Worm (Caenorhabditis elegans): ENCODE measurements around the gene sre-31.

Gene sre-31

DNA sequence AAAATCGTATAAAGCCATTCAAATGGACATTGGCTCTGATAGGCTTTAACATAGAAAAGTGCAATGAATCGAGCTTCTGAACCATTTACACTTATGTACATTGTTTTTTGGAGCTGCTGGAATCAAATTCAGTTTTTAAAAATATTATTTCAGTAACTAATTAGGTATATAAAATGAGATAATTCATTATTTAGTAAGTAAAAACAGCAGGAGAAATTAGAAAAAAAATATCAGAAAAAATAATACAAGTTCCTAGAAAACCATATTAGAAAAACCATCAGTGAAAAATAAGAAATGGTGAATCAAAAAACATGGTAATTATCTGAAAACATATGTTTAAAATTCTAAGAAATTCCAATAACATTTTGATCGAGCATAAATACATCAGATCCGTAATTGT is 11.0 kb downstream of the sre-31 start, which contains the start of gene F57G9.7:
F57G9.7 (minus strand) TSS at position 101 of the 400 bp plus-strand sequence.
- TF ChIP-seq F13C5.2 (tag; optimal IDR thresholded peaks at IDR 0.05) (no peak), pes-1 (GFP tag; IDR thresholded peaks at IDR 0.05) (no peak), ama-1 (optimal IDR thresholded peaks at IDR 0.05) (no peak), ets-7 (tag; optimal IDR thresholded peaks at IDR 0.05) (no peak), ceh-13 (GFP tag; optimal IDR thresholded peaks at IDR 0.05) (no peak), flt-1 (GFP tag; IDR thresholded peaks at IDR 0.05) (no peak), tra-4 (tag; optimal IDR thresholded peaks at IDR 0.05) (no peak)

DNA sequence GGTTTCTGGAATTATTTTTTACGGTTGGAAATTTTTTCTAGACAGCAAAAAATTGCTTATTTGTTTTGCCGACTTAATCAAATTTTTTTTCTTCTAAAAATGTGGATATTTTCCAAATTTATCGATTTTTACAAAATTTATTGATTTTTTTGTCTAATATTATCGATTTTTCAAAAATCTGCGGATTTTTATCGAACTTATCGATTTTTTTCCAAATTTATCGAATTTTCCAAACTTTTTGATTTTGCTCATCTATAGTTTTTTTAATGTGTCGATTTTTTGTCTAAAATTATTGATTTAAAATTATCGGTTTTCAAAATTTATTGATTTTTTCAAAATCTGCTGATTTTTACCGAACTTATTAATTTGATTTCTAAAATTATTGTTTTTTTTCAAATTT is 14.5 kb downstream of the sre-31 start:
- TF ChIP-seq hmg-4 (GFP tag; optimal IDR thresholded peaks at IDR 0.05) (no peak), tra-4 (tag; optimal IDR thresholded peaks at IDR 0.05) (no peak), ceh-13 (GFP tag; optimal IDR thresholded peaks at IDR 0.05) (no peak), sea-1 (GFP tag; conservative IDR thresholded peaks at IDR 0.05) (no peak), hmbx-1 (tag; optimal IDR thresholded peaks at IDR 0.05) (no peak), flt-1 (GFP tag; IDR thresholded peaks at IDR 0.05) (no peak), ceh-36 (tag; optimal IDR thresholded peaks at IDR 0.05) (no peak), ets-7 (tag; optimal IDR thresholded peaks at IDR 0.05) (no peak), aly-1 (tag; optimal IDR thresholded peaks at IDR 0.05) (no peak), F13C5.2 (tag; optimal IDR thresholded peaks at IDR 0.05) (no peak), tbx-11 (GFP tag; IDR thresholded peaks at IDR 0.05) (no peak), pes-1 (GFP tag; IDR thresholded peaks at IDR 0.05) (no peak), ama-1 (optimal IDR thresholded peaks at IDR 0.05) (no peak)

DNA sequence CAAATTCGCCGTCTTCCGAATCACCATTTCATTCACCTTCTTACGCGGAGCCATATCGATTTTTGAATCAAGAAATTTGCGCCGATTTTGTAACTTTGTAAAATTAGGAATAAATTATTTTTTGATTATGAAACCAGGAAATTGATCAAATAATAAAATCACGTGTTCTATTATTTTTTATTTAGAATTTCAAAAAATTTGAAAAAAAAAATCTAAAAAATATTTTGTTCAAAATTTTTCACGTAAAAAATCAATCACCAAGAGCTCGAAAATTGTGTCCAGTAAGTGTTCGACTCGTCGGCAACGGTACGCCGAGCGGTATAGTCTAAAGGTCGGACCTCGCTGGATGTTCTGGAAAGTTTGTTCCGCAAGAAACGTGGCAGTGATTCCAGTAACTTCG is 14.9 kb downstream of the sre-31 start, which contains the start of gene Y57A10B.7:
Y57A10B.7 (minus strand) TSS at position 101 of the 400 bp plus-strand sequence.
- TF ChIP-seq ets-7 (tag; optimal IDR thresholded peaks at IDR 0.05) (no peak), sea-1 (GFP tag; conservative IDR thresholded peaks at IDR 0.05) (no peak), scrt-1 (GFP tag; IDR thresholded peaks at IDR 0.05) (no peak), hnd-1 (tag; optimal IDR thresholded peaks at IDR 0.05) (no peak), hmg-4 (GFP tag; optimal IDR thresholded peaks at IDR 0.05) (no peak), tbx-37 (GFP tag; conservative IDR thresholded peaks at IDR 0.05) (no peak), aly-1 (tag; optimal IDR thresholded peaks at IDR 0.05) (no peak), B0310.2 (tag; optimal IDR thresholded peaks at IDR 0.05) (no peak), ceh-36 (tag; optimal IDR thresholded peaks at IDR 0.05) (no peak), ama-1 (optimal IDR thresholded peaks at IDR 0.05) (no peak), hmbx-1 (tag; optimal IDR thresholded peaks at IDR 0.05) (no peak), ceh-13 (GFP tag; optimal IDR thresholded peaks at IDR 0.05) (no peak), F13C5.2 (tag; optimal IDR thresholded peaks at IDR 0.05) (no peak), flt-1 (GFP tag; IDR thresholded peaks at IDR 0.05) (no peak), tbx-11 (GFP tag; IDR thresholded peaks at IDR 0.05) (no peak), pes-1 (GFP tag; IDR thresholded peaks at IDR 0.05) (no peak), tra-4 (tag; optimal IDR thresholded peaks at IDR 0.05) (no peak)

DNA sequence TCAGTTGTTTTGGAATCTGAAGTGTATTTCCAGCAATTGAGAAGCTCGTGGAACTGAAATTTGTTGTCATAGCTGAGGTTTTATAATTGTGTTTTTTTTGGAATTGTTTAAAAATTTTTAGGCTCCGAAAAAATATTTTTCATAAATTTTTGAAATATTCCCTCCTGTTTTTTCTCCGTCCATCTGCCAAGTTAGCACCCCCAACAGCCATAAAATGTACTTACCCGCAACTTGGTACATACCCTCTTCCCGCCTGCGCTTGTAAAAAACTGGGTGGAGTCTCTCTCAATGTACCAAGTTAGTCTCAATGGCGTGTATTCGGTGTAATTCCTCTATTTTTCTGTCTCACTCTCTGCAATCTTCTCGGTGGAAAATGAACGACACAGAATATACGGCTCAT is 18.8 kb downstream of the sre-31 start, which contains the start of gene Y57A10B.6:
Y57A10B.6 (plus strand) TSS at position 301 of the 400 bp plus-strand sequence.
- no peak for TF ChIP-seq flt-1 (GFP tag; IDR thresholded peaks at IDR 0.05)
- no peak for TF ChIP-seq hmg-4 (GFP tag; optimal IDR thresholded peaks at IDR 0.05)
- TF ChIP-seq hnd-1 (tag; optimal IDR thresholded peaks at IDR 0.05): no peak
- no peak for TF ChIP-seq B0310.2 (tag; optimal IDR thresholded peaks at IDR 0.05)

DNA sequence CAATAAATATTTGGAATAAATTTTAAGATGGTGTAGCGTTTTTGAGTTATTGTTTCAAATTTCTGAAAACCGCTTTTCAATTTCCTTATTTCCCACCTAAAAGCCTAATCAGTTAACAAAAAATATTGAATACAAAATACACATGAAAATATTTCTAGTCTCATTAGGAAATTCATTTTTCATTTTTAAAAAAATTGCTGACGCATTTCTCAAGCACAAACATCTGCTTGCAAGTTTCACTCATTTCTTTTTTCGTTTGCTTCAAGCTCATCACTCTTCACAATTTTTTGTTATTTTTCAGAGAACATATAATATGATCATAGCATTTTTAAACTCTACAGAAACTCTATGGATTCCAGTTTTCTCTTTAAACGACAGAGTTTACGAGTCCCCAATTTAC is 20.6 kb downstream of the sre-31 start, which contains the start of gene sre-41:
sre-41 (plus strand) TSS at position 301 of the 400 bp plus-strand sequence.
- no peak for TF ChIP-seq sea-1 (GFP tag; conservative IDR thresholded peaks at IDR 0.05)
- TF ChIP-seq pes-1 (GFP tag; IDR thresholded peaks at IDR 0.05): no peak
- no peak for TF ChIP-seq tbx-11 (GFP tag; IDR thresholded peaks at IDR 0.05)
- TF ChIP-seq scrt-1 (GFP tag; IDR thresholded peaks at IDR 0.05): no peak
- no peak for TF ChIP-seq ets-7 (tag; optimal IDR thresholded peaks at IDR 0.05)
- TF ChIP-seq B0310.2 (tag; optimal IDR thresholded peaks at IDR 0.05): no peak
- no peak for TF ChIP-seq ceh-36 (tag; optimal IDR thresholded peaks at IDR 0.05)
- TF ChIP-seq aly-1 (tag; optimal IDR thresholded peaks at IDR 0.05): no peak
- no peak for TF ChIP-seq ceh-13 (GFP tag; optimal IDR thresholded peaks at IDR 0.05)

DNA sequence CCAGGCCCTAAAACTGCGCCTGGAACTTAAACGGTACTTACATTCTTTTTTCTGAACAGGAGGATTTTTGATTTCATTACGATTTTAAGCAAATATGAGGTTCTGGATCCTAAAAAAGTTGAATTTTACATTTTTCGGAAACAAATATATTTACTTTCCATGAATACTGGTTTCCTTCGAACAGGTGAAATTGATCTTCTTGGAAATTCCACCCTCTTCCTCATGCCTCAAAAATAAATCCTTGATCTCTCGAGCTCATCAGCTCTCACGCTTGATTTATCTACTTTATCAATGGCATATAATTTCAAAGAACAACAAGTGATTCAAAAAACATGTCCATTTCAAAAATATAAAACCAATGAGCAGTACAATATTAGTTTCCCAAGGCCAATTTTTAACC is 21.1 kb downstream of the sre-31 start:
- no peak for TF ChIP-seq ama-1 (optimal IDR thresholded peaks at IDR 0.05)
- no peak for TF ChIP-seq ceh-13 (GFP tag; optimal IDR thresholded peaks at IDR 0.05)
- TF ChIP-seq tbx-11 (GFP tag; IDR thresholded peaks at IDR 0.05): no peak
- no peak for TF ChIP-seq B0310.2 (tag; optimal IDR thresholded peaks at IDR 0.05)
- TF ChIP-seq scrt-1 (GFP tag; IDR thresholded peaks at IDR 0.05): no peak
- no peak for TF ChIP-seq aly-1 (tag; optimal IDR thresholded peaks at IDR 0.05)
- no peak for TF ChIP-seq pes-1 (GFP tag; IDR thresholded peaks at IDR 0.05)

DNA sequence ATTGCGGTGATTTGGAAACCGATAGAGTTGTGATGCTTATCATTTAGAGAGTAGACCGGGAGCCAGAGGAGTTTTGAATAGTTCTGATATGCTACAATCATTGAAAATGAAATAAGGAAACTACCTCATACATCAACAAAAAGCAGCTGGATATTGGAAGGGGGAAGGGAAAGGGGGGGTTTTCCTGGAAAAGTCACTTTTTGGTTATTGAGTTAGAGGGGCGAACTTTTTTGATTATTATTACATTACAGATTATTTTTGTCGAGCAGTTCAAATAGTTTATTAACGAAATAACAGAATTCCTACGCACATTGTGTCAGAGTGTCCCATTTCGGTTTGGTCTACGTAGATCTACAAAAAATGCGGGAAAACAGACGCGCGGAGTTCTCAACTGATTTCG is 21.8 kb downstream of the sre-31 start, which contains the start of gene sre-42:
sre-42 (minus strand) TSS at position 101 of the 400 bp plus-strand sequence.
- TF ChIP-seq ama-1 (optimal IDR thresholded peaks at IDR 0.05) (no peak), ets-7 (tag; optimal IDR thresholded peaks at IDR 0.05) (no peak), aly-1 (tag; optimal IDR thresholded peaks at IDR 0.05) (no peak), hnd-1 (tag; optimal IDR thresholded peaks at IDR 0.05) (no peak), B0310.2 (tag; optimal IDR thresholded peaks at IDR 0.05) (no peak), F13C5.2 (tag; optimal IDR thresholded peaks at IDR 0.05) (no peak), tra-4 (tag; optimal IDR thresholded peaks at IDR 0.05) (no peak), ceh-36 (tag; optimal IDR thresholded peaks at IDR 0.05) (no peak), tbx-37 (GFP tag; conservative IDR thresholded peaks at IDR 0.05) (no peak), ceh-13 (GFP tag; optimal IDR thresholded peaks at IDR 0.05) (no peak), pes-1 (GFP tag; IDR thresholded peaks at IDR 0.05) (no peak), hmg-4 (GFP tag; optimal IDR thresholded peaks at IDR 0.05) (no peak), tbx-11 (GFP tag; IDR thresholded peaks at IDR 0.05) (no peak), flt-1 (GFP tag; IDR thresholded peaks at IDR 0.05) (no peak), scrt-1 (GFP tag; IDR thresholded peaks at IDR 0.05) (no peak), sea-1 (GFP tag; conservative IDR thresholded peaks at IDR 0.05) (no peak), hmbx-1 (tag; optimal IDR thresholded peaks at IDR 0.05) (no peak)

DNA sequence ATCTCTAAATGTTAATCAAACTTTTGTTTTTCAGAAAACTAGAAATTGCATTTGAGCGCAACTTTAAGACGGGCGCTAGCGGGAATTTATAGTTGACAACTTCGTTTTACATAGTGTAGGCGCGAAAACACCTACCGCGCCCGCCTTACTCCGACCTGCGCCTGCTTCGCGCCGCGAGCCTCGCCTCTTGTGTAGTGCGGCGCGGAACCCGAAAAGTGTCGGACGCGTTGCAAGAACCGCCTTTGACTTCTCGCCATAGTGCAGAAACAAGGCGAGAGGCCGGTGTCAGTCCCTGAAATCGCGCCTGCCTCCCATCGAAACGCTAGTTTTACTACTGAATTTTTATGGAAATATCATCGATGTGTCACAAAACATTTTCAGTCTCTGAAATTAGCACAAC is 22.8 kb downstream of the sre-31 start:
- TF ChIP-seq hmg-4 (GFP tag; optimal IDR thresholded peaks at IDR 0.05) (no peak), hnd-1 (tag; optimal IDR thresholded peaks at IDR 0.05) (no peak), aly-1 (tag; optimal IDR thresholded peaks at IDR 0.05) (no peak), tra-4 (tag; optimal IDR thresholded peaks at IDR 0.05) (no peak), ceh-13 (GFP tag; optimal IDR thresholded peaks at IDR 0.05) (no peak), tbx-37 (GFP tag; conservative IDR thresholded peaks at IDR 0.05) (no peak), F13C5.2 (tag; optimal IDR thresholded peaks at IDR 0.05) (no peak), sea-1 (GFP tag; conservative IDR thresholded peaks at IDR 0.05) (no peak)

Measured in whole organism, early embryonic.